Worm (Caenorhabditis elegans) whole organism, L1 larva: ENCODE results near the gene H03E18.2.
A peak's percentile ranks its signal among the peaks of the same experiment; 100 is the strongest.

ENCODE experiments used
- C04F5.9 ChIP-seq: sonication (generic microtip); optimal IDR thresholded peaks from 2 replicates; lab custom pipeline; 2016; ENCODE audit warnings: missing genetic modification characterization, missing compliant biosample characterization
- F16B12.6 ChIP-seq: fragments of 150-350 bp; optimal IDR thresholded peaks from 2 replicates; lab custom pipeline; 2014; ENCODE audit warnings: missing biosample characterization, missing genetic modification characterization
- aha-1 ChIP-seq: fragments of 150-350 bp; optimal IDR thresholded peaks from 2 replicates; lab custom pipeline; 2014; ENCODE audit warnings: missing biosample characterization, missing genetic modification characterization
- alr-1 ChIP-seq: fragments of 200-800 bp; sonication (Bioruptor generic); optimal IDR thresholded peaks from 2 replicates; lab custom pipeline; 2018; ENCODE audit warnings: borderline replicate concordance, mild to moderate bottlenecking, missing genetic modification characterization, missing compliant biosample characterization
- aly-2 ChIP-seq: fragments of 150-350 bp; optimal IDR thresholded peaks from 2 replicates; lab custom pipeline; 2014; ENCODE audit warnings: missing biosample characterization, missing genetic modification characterization
- ama-1 ChIP-seq: fragments of 150-350 bp; optimal IDR thresholded peaks from 2 replicates; lab custom pipeline; 2014
- ceh-8 ChIP-seq: fragments of 200-800 bp; sonication (Bioruptor generic); optimal IDR thresholded peaks from 2 replicates; lab custom pipeline; 2018; ENCODE audit warnings: mild to moderate bottlenecking, missing genetic modification characterization, moderate library complexity, missing compliant biosample characterization
- ceh-88 ChIP-seq: fragments of 200-800 bp; sonication (Bioruptor generic); IDR thresholded peaks from 2 replicates; pipeline ENCODE4 v1.3.6; 2022; ENCODE audit warnings: missing genetic modification characterization, missing compliant biosample characterization
- ces-1 ChIP-seq: fragments of 150-350 bp; optimal IDR thresholded peaks from 2 replicates; lab custom pipeline; 2014; ENCODE audit warnings: missing biosample characterization, missing genetic modification reagents, missing genetic modification characterization
- dpl-1 ChIP-seq, 3 experiments: fragments of 150-350 bp in 2 of 3; sonication (generic microtip) in 1 of 3; optimal IDR thresholded peaks; 2 replicates each; lab custom pipeline; 2014 to 2017; ENCODE audit warnings: missing biosample characterization in 3 of 3, missing genetic modification characterization in 3 of 3, missing genetic modification reagents in 3 of 3
- dsc-1 ChIP-seq: sonication (generic microtip); optimal IDR thresholded peaks from 2 replicates; lab custom pipeline; 2016; ENCODE audit warnings: mild to moderate bottlenecking, missing genetic modification characterization, missing compliant biosample characterization
- efl-1 ChIP-seq, 4 experiments: fragments of 150-350 bp; optimal IDR thresholded peaks in 3 of 4; peaks in 1 of 4; 1 replicate in 1 of 4; 2 replicates in 3 of 4; lab custom pipeline; 2014; ENCODE audit warnings: missing biosample characterization in 2 of 4, missing genetic modification characterization in 2 of 4, missing genetic modification reagents in 2 of 4
- egl-13 ChIP-seq: sonication (generic microtip); optimal IDR thresholded peaks from 2 replicates; lab custom pipeline; 2016; ENCODE audit warnings: missing genotype, missing genetic modification reagents, missing genetic modification characterization, missing compliant biosample characterization
- elt-2 ChIP-seq: sonication (generic microtip); optimal IDR thresholded peaks from 2 replicates; lab custom pipeline; 2016; ENCODE audit warnings: missing genetic modification characterization, mild to moderate bottlenecking, inconsistent platforms, missing compliant biosample characterization, missing genetic modification reagents
- elt-3 ChIP-seq, 6 experiments: fragments of 150-350 bp in 1 of 6; sonication (generic microtip); optimal IDR thresholded peaks; 2 replicates each; lab custom pipeline; 2017 to 2018; ENCODE audit warnings: missing biosample characterization in 6 of 6, missing genetic modification characterization in 6 of 6, inconsistent platforms in 1 of 6
- fkh-10 ChIP-seq: sonication (generic microtip); optimal IDR thresholded peaks from 2 replicates; lab custom pipeline; 2017; ENCODE audit warnings: missing biosample characterization, missing genetic modification reagents, missing genetic modification characterization
- fkh-4 ChIP-seq: sonication (generic microtip); optimal IDR thresholded peaks from 2 replicates; lab custom pipeline; 2016; ENCODE audit warnings: missing compliant biosample characterization, missing genetic modification characterization, borderline replicate concordance
- hlh-17 ChIP-seq: fragments of 200-800 bp; sonication (Bioruptor generic); optimal IDR thresholded peaks from 2 replicates; lab custom pipeline; 2018; ENCODE audit warnings: missing genetic modification characterization, mild to moderate bottlenecking, missing compliant biosample characterization, moderate library complexity, borderline replicate concordance
- hpl-2 ChIP-seq: fragments of 150-350 bp; optimal IDR thresholded peaks from 2 replicates; lab custom pipeline; 2014; ENCODE audit warnings: missing biosample characterization, missing genetic modification reagents, missing genetic modification characterization
- lin-14 ChIP-seq: fragments of 200-800 bp; sonication (Bioruptor generic); optimal IDR thresholded peaks from 2 replicates; lab custom pipeline; 2018; ENCODE audit warnings: mild to moderate bottlenecking, missing genetic modification characterization, moderate library complexity, missing compliant biosample characterization
- lsy-2 ChIP-seq, 2 experiments: fragments of 150-350 bp; optimal IDR thresholded peaks; 2 replicates each; lab custom pipeline; 2014; ENCODE audit warnings: missing biosample characterization in 2 of 2, missing genetic modification characterization in 2 of 2
- mef-2 ChIP-seq: fragments of 150-350 bp; optimal IDR thresholded peaks from 2 replicates; lab custom pipeline; 2014; ENCODE audit warnings: missing biosample characterization, missing genetic modification characterization
- mep-1 ChIP-seq: fragments of 150-350 bp; optimal IDR thresholded peaks from 2 replicates; lab custom pipeline; 2014; ENCODE audit warnings: missing biosample characterization, missing genetic modification characterization
- nhr-12 ChIP-seq: sonication (generic microtip); optimal IDR thresholded peaks from 2 replicates; lab custom pipeline; 2017; ENCODE audit warnings: missing biosample characterization, missing genetic modification characterization
- nhr-19 ChIP-seq: fragments of 200-800 bp; sonication (Bioruptor generic); conservative IDR thresholded peaks from 2 replicates; pipeline ENCODE4 v1.3.6; 2022; ENCODE audit warnings: missing genetic modification characterization, missing compliant biosample characterization
- nhr-28 ChIP-seq: fragments of 150-350 bp; optimal IDR thresholded peaks from 2 replicates; lab custom pipeline; 2014; ENCODE audit warnings: missing biosample characterization, missing genetic modification characterization
- nhr-71 ChIP-seq: sonication (generic microtip); optimal IDR thresholded peaks from 2 replicates; lab custom pipeline; 2016; ENCODE audit warnings: mild to moderate bottlenecking, missing genetic modification characterization, moderate library complexity, missing compliant biosample characterization
- nhr-76 ChIP-seq: sonication (generic microtip); optimal IDR thresholded peaks from 2 replicates; lab custom pipeline; 2017; ENCODE audit warnings: missing biosample characterization, missing genetic modification characterization
- nhr-85 ChIP-seq: sonication (generic microtip); peaks from one replicate; lab custom pipeline; 2016; ENCODE audit warnings: missing genetic modification characterization, inconsistent platforms, missing compliant biosample characterization
- nhr-90 ChIP-seq: sonication (generic microtip); optimal IDR thresholded peaks from 2 replicates; lab custom pipeline; 2016; ENCODE audit warnings: mild to moderate bottlenecking, missing genetic modification characterization, missing compliant biosample characterization; ENCODE audit not compliant: poor library complexity
- pqm-1 ChIP-seq: sonication (generic microtip); optimal IDR thresholded peaks from 3 replicates; lab custom pipeline; 2017; ENCODE audit warnings: missing biosample characterization, missing genetic modification characterization
- rnt-1 ChIP-seq: sonication (generic microtip); optimal IDR thresholded peaks from 2 replicates; lab custom pipeline; 2016; ENCODE audit warnings: mild to moderate bottlenecking, missing genetic modification characterization, moderate library complexity, missing compliant biosample characterization
- sptf-1 ChIP-seq: fragments of 150-350 bp; optimal IDR thresholded peaks from 2 replicates; lab custom pipeline; 2014; ENCODE audit warnings: missing biosample characterization, missing genetic modification characterization
- swsn-7 ChIP-seq: sonication (generic microtip); optimal IDR thresholded peaks from 2 replicates; lab custom pipeline; 2016; ENCODE audit warnings: missing genetic modification characterization, missing compliant biosample characterization
- tbx-2 ChIP-seq: sonication (generic microtip); optimal IDR thresholded peaks from 2 replicates; lab custom pipeline; 2016; ENCODE audit warnings: missing genetic modification characterization, missing compliant biosample characterization
- unc-30 ChIP-seq: sonication (generic microtip); optimal IDR thresholded peaks from 2 replicates; lab custom pipeline; 2017; ENCODE audit warnings: missing biosample characterization, missing genetic modification characterization
- unc-86 ChIP-seq: sonication (generic microtip); optimal IDR thresholded peaks from 2 replicates; lab custom pipeline; 2016; ENCODE audit warnings: missing genetic modification characterization, missing compliant biosample characterization
- xbp-1 ChIP-seq: sonication (generic microtip); optimal IDR thresholded peaks from 2 replicates; lab custom pipeline; 2016; ENCODE audit warnings: missing genetic modification characterization, missing compliant biosample characterization
- zag-1 ChIP-seq: fragments of 150-350 bp; optimal IDR thresholded peaks from 2 replicates; lab custom pipeline; 2014; ENCODE audit warnings: missing biosample characterization, missing genetic modification characterization
- zip-4 ChIP-seq: fragments of 200-800 bp; sonication (Bioruptor generic); optimal IDR thresholded peaks from 2 replicates; lab custom pipeline; 2018; ENCODE audit warnings: mild to moderate bottlenecking, missing genetic modification characterization, moderate library complexity, missing compliant biosample characterization

The H03E18.2 gene

DNA sequence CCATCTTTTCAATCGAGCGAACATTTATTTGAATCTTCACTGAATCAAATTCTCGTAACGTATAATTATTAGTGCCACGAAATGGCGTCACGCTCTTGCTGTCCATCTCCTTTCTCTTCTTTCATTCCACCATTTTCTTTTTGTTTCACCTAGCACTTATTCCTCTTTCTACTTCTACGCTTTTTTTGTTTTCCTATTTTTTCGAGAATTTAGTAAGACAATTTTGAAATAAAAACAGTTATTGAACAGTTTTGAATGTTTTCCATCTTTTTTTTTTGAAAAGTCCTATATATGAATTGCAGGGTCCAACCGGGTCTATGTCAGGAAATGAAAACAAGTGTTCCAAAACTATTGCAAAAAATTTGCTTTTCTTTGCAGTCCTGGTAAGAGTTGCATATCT, 25.3 kb downstream of the H03E18.2 start, which contains the start of gene T01B10.5:
T01B10.5 (plus strand) TSS at position 301 of the 400 bp plus-strand sequence.
- TF ChIP-seq nhr-76 (tag; lab: Kevin White, UChicago), result no peak
- TF ChIP-seq ceh-8 (GFP tag; lab: Kevin White, UChicago), result no peak
- no peak for TF ChIP-seq unc-30
- no peak for TF ChIP-seq mep-1 (tag; lab: Kevin White, UChicago)
- no peak for TF ChIP-seq nhr-85 (tag; lab: Kevin White, UChicago)
- TF ChIP-seq fkh-4, result no peak
- no peak for TF ChIP-seq nhr-71 (tag; lab: Kevin White, UChicago)
- no peak for TF ChIP-seq efl-1 (optimal IDR thresholded peaks at IDR 0.05; lab: Kevin White, UChicago)
- TF ChIP-seq efl-1 (GFP tag; optimal IDR thresholded peaks at IDR 0.05 in 1 of 2; lab: Kevin White, UChicago), result no peak
- no peak for TF ChIP-seq fkh-10 (GFP tag; lab: Kevin White, UChicago)
- no peak for TF ChIP-seq rnt-1
- no peak for TF ChIP-seq xbp-1 (tag; lab: Kevin White, UChicago)
- no peak for TF ChIP-seq hlh-17 (GFP tag; lab: Kevin White, UChicago)
- TF ChIP-seq F16B12.6 (tag; lab: Kevin White, UChicago), result no peak
- no peak for TF ChIP-seq aha-1
- no peak for TF ChIP-seq nhr-90 (tag; lab: Kevin White, UChicago)
- no peak for TF ChIP-seq aly-2
- no peak for TF ChIP-seq tbx-2 (tag; lab: Kevin White, UChicago)

DNA sequence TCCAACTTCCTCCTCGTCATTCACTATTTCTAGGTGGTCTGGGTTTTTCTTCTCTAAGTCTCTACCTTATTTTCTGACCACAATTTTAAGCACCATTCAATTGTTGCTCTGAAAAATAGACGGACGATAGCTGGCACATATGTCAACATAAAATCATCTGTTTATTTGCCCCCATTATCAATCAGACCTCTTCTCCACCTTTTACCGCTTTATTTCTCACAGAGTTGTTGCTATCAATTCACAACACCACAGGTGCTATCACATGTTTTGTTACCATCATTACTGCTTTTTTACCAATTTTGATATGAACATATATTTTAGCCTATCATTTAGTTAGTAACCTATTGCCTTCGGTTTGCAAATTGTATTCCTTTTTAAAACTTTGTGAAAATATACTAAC, 27.6 kb downstream of the H03E18.2 start:
- TF ChIP-seq zip-4 (GFP tag; lab: Kevin White, UChicago), result no peak
- TF ChIP-seq nhr-85 (tag; lab: Kevin White, UChicago), result no peak
- TF ChIP-seq lsy-2 (tag; optimal IDR thresholded peaks at IDR 0.05; lab: Kevin White, UChicago), result no peak
- TF ChIP-seq nhr-71 (tag; lab: Kevin White, UChicago), result peak; percentile 6
- TF ChIP-seq nhr-12 (tag; lab: Kevin White, UChicago), result no peak
- TF ChIP-seq ces-1 (GFP tag; lab: Kevin White, UChicago), result no peak
- TF ChIP-seq elt-2 (tag; lab: Kevin White, UChicago), result peak; percentile 82
- no peak for TF ChIP-seq sptf-1 (tag; lab: Kevin White, UChicago)
- peak; percentile 5 for TF ChIP-seq pqm-1 (tag; lab: Kevin White, UChicago)
- TF ChIP-seq, all 84 proteins: peak for 3

DNA sequence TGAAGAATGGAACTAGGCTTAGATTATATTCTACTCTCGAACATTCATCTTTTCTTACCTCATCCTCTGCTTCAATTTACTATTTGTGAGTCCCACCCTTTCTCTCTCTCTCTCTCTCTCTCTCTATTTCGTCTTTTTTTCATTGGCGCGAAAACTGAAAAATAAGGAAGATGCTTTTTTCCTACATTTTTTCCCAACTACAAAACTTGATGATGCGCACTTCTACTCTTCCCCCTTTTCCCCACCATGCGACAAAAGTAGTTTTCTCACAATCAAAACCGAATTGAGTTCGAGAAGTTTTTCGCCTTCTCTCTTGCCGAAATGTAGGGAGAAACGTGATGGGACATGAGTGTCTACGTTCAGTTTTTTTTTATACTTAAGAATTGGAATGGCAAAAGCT, 30.4 kb downstream of the H03E18.2 start:
- TF ChIP-seq lin-14 (GFP tag; lab: Kevin White, UChicago) (peak; percentile 51), elt-3 (tag; optimal IDR thresholded peaks at IDR 0.05; lab: Kevin White, UChicago) (no peak), fkh-10 (GFP tag; lab: Kevin White, UChicago) (peak; percentile 45)

DNA sequence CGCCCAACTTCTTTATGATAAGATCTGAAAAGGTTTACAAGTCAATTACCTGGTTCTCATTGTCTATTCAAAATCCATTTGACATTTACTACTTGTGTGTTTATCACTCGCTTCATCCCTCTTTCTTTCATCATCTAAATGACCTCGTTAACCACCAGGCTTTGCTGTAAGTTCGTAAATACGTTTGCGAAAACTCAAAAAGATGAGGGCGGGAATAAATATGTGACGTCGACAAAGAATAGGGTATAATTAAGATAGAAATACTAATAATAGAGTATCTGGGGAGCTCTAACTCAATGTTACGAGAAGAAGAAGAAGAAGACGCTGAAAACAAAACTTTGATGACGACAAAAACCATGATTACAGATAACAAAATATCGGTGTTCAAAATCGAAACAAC, 30.9 kb downstream of the H03E18.2 start:
- no peak for TF ChIP-seq dpl-1 (GFP tag; optimal IDR thresholded peaks at IDR 0.05; lab: Kevin White, UChicago)
- peak; percentile 51 for TF ChIP-seq nhr-85 (tag; lab: Kevin White, UChicago)
- TF ChIP-seq efl-1 (optimal IDR thresholded peaks at IDR 0.05; lab: Kevin White, UChicago), result no peak
- peak in 1 of 2 experiments; percentile 40 for TF ChIP-seq efl-1 (GFP tag; optimal IDR thresholded peaks at IDR 0.05 in 1 of 2; lab: Kevin White, UChicago)
- TF ChIP-seq, all 84 proteins: peak for 2

DNA sequence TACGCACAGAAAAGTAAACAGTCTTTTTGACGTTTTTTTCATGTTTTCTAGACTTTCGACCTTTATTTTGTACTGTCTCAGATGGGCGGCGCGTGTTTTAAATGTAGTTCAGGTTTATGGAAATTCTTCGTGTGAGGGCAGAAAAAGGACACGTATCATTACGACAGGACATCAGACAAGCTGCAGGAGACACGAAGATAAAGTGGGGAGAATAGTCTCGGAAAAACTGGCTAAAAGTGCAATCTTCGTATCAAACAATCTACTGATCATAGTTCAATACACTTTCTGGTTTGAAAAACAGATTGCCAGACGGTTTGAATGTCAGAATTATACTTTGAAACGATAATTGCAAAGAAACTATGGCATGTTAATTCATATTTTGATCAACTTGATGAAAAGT, 34.9 kb downstream of the H03E18.2 start:
- no peak for TF ChIP-seq nhr-28 (tag; lab: Kevin White, UChicago)
- no peak for TF ChIP-seq swsn-7
- no peak for TF ChIP-seq aly-2
- no peak for TF ChIP-seq dsc-1 (tag; lab: Kevin White, UChicago)
- no peak for TF ChIP-seq fkh-10 (GFP tag; lab: Kevin White, UChicago)
- no peak for TF ChIP-seq ama-1 (lab: Kevin White, UChicago)
- no peak for TF ChIP-seq lsy-2 (tag; optimal IDR thresholded peaks at IDR 0.05; lab: Kevin White, UChicago)
- no peak for TF ChIP-seq nhr-19 (GFP tag; lab: Robert Waterston, UW)
- TF ChIP-seq egl-13 (tag; lab: Kevin White, UChicago), result no peak
- no peak for TF ChIP-seq ceh-88
- TF ChIP-seq nhr-76 (tag; lab: Kevin White, UChicago), result no peak
- TF ChIP-seq mef-2 (tag; lab: Kevin White, UChicago), result no peak
- no peak for TF ChIP-seq C04F5.9 (tag; lab: Kevin White, UChicago)
- no peak for TF ChIP-seq hlh-17 (GFP tag; lab: Kevin White, UChicago)
- TF ChIP-seq hpl-2 (GFP tag; lab: Kevin White, UChicago), result no peak
- no peak for TF ChIP-seq alr-1 (tag; lab: Kevin White, UChicago)
- TF ChIP-seq zag-1 (tag; lab: Kevin White, UChicago), result no peak
- TF ChIP-seq unc-86, result no peak
- TF ChIP-seq efl-1 (optimal IDR thresholded peaks at IDR 0.05; lab: Kevin White, UChicago), result no peak
- no peak for TF ChIP-seq efl-1 (GFP tag; optimal IDR thresholded peaks at IDR 0.05 in 1 of 2; lab: Kevin White, UChicago)
